Worm (Caenorhabditis elegans) whole organism, L2 larva: ENCODE measurements around the gene lido-9.

Experiments
- F13H6.1 ChIP-seq: sonication (generic microtip); optimal IDR thresholded peaks from 2 replicates; lab custom pipeline; 2016; ENCODE audit warnings: missing genetic modification characterization, missing compliant biosample characterization
- R02D3.7 ChIP-seq: fragments of 150-350 bp; optimal IDR thresholded peaks from 2 replicates; lab custom pipeline; 2014; ENCODE audit warnings: missing biosample characterization, missing genetic modification characterization
- Y55F3AM.14 ChIP-seq: fragments of 200-800 bp; sonication (Bioruptor generic); optimal IDR thresholded peaks from 2 replicates; lab custom pipeline; 2018; ENCODE audit warnings: mild to moderate bottlenecking, missing genetic modification characterization, missing compliant biosample characterization
- alr-1 ChIP-seq: fragments of 150-350 bp; optimal IDR thresholded peaks from 2 replicates; lab custom pipeline; 2014; ENCODE audit warnings: missing biosample characterization, missing genetic modification characterization
- aly-2 ChIP-seq: fragments of 150-350 bp; optimal IDR thresholded peaks from 2 replicates; lab custom pipeline; 2014; ENCODE audit warnings: missing biosample characterization, missing genetic modification characterization
- ama-1 ChIP-seq: fragments of 150-350 bp; optimal IDR thresholded peaks from 2 replicates; lab custom pipeline; 2018; ENCODE audit warnings: inconsistent platforms
- blmp-1 ChIP-seq: sonication (generic microtip); optimal IDR thresholded peaks from 2 replicates; lab custom pipeline; 2017; ENCODE audit warnings: missing genetic modification characterization, mild to moderate bottlenecking, missing compliant biosample characterization, antibody characterized with exemption, moderate library complexity; ENCODE audit not compliant: insufficient read depth
- ceh-16 ChIP-seq: fragments of 150-350 bp; optimal IDR thresholded peaks from 2 replicates; lab custom pipeline; 2014; ENCODE audit warnings: missing biosample characterization, missing genetic modification characterization
- ceh-82 ChIP-seq: fragments of 150-350 bp; optimal IDR thresholded peaks from 2 replicates; lab custom pipeline; 2014; ENCODE audit warnings: missing biosample characterization, missing genetic modification characterization
- crh-2 ChIP-seq: sonication (generic microtip); optimal IDR thresholded peaks from 2 replicates; lab custom pipeline; 2017; ENCODE audit warnings: missing biosample characterization, missing genetic modification characterization
- dmd-4 ChIP-seq: sonication (generic microtip); optimal IDR thresholded peaks from 2 replicates; lab custom pipeline; 2017; ENCODE audit warnings: missing biosample characterization, missing genetic modification characterization
- egl-27 ChIP-seq: sonication (generic microtip); optimal IDR thresholded peaks from 3 replicates; lab custom pipeline; 2017; ENCODE audit warnings: missing biosample characterization, missing genetic modification reagents, missing genetic modification characterization
- elt-1 ChIP-seq: fragments of 150-350 bp; optimal IDR thresholded peaks from 2 replicates; lab custom pipeline; 2014; ENCODE audit warnings: missing biosample characterization, missing genetic modification characterization
- elt-3 ChIP-seq: sonication (generic microtip); optimal IDR thresholded peaks from 2 replicates; lab custom pipeline; 2017; ENCODE audit warnings: missing biosample characterization, missing genetic modification characterization
- fos-1 ChIP-seq: fragments of 150-350 bp; optimal IDR thresholded peaks from 2 replicates; lab custom pipeline; 2014; ENCODE audit warnings: missing biosample characterization, missing genetic modification characterization
- gmeb-1 ChIP-seq: fragments of 150-350 bp; optimal IDR thresholded peaks from 2 replicates; lab custom pipeline; 2014; ENCODE audit warnings: missing biosample characterization, missing genetic modification characterization
- lin-11 ChIP-seq: fragments of 150-350 bp; sonication (generic microtip); optimal IDR thresholded peaks from 2 replicates; lab custom pipeline; 2014; ENCODE audit warnings: missing biosample characterization, missing genetic modification characterization, inconsistent platforms, mixed read lengths
- lin-13 ChIP-seq: fragments of 150-350 bp; optimal IDR thresholded peaks from 2 replicates; lab custom pipeline; 2014; ENCODE audit warnings: missing biosample characterization, missing genetic modification reagents, missing genetic modification characterization
- lsy-2 ChIP-seq, 2 experiments: fragments of 150-350 bp in 1 of 2; sonication (generic microtip) in 1 of 2; optimal IDR thresholded peaks; 2 replicates each; lab custom pipeline; 2014 to 2017; ENCODE audit warnings: missing biosample characterization in 2 of 2, missing genetic modification characterization in 2 of 2
- nhr-11 ChIP-seq: fragments of 150-350 bp; optimal IDR thresholded peaks from 2 replicates; lab custom pipeline; 2014; ENCODE audit warnings: missing biosample characterization, missing genetic modification characterization
- nhr-12 ChIP-seq: fragments of 150-350 bp; optimal IDR thresholded peaks from 2 replicates; lab custom pipeline; 2014; ENCODE audit warnings: missing biosample characterization, missing genetic modification characterization
- nhr-129 ChIP-seq: fragments of 150-350 bp; optimal IDR thresholded peaks from 2 replicates; lab custom pipeline; 2014; ENCODE audit warnings: missing biosample characterization, missing genetic modification characterization
- nhr-21 ChIP-seq: fragments of 150-350 bp; optimal IDR thresholded peaks from 2 replicates; lab custom pipeline; 2014; ENCODE audit warnings: missing biosample characterization, missing genetic modification characterization
- nhr-23 ChIP-seq: fragments of 150-350 bp; optimal IDR thresholded peaks from 2 replicates; lab custom pipeline; 2014; ENCODE audit warnings: missing biosample characterization, missing genetic modification reagents, missing genetic modification characterization
- nhr-237 ChIP-seq: fragments of 150-350 bp; optimal IDR thresholded peaks from 2 replicates; lab custom pipeline; 2014; ENCODE audit warnings: missing biosample characterization, missing genetic modification characterization
- nhr-25 ChIP-seq: fragments of 150-350 bp; sonication (generic microtip); optimal IDR thresholded peaks from 3 replicates; lab custom pipeline; 2014; ENCODE audit warnings: missing biosample characterization, missing genetic modification characterization
- nhr-6 ChIP-seq: fragments of 150-350 bp; optimal IDR thresholded peaks from 2 replicates; lab custom pipeline; 2014; ENCODE audit warnings: missing biosample characterization, missing genetic modification characterization
- nhr-77 ChIP-seq: fragments of 150-350 bp; optimal IDR thresholded peaks from 2 replicates; lab custom pipeline; 2014; ENCODE audit warnings: missing biosample characterization, missing genetic modification characterization
- peb-1 ChIP-seq: fragments of 150-350 bp; optimal IDR thresholded peaks from 2 replicates; lab custom pipeline; 2014; ENCODE audit warnings: missing biosample characterization, missing genetic modification characterization
- sem-4 ChIP-seq: fragments of 150-350 bp; optimal IDR thresholded peaks from 2 replicates; lab custom pipeline; 2014; ENCODE audit warnings: missing biosample characterization, missing genetic modification reagents, missing genetic modification characterization
- skn-1 ChIP-seq: sonication (generic microtip); optimal IDR thresholded peaks from 2 replicates; lab custom pipeline; 2017; ENCODE audit warnings: missing biosample characterization, missing genetic modification characterization
- sma-3 ChIP-seq: sonication (generic microtip); optimal IDR thresholded peaks from 2 replicates; lab custom pipeline; 2016; ENCODE audit warnings: missing genetic modification reagents, missing genetic modification characterization, missing compliant biosample characterization
- sma-9 ChIP-seq, 2 experiments: fragments of 150-350 bp in 1 of 2; sonication (generic microtip) in 1 of 2; optimal IDR thresholded peaks; 2 replicates each; lab custom pipeline; 2014 to 2016; ENCODE audit warnings: missing genetic modification characterization in 2 of 2, mild to moderate bottlenecking in 1 of 2, missing biosample characterization in 1 of 2, missing compliant biosample characterization in 1 of 2, missing genetic modification reagents in 1 of 2, moderate library complexity in 1 of 2
- snpc-4 ChIP-seq: fragments of 150-350 bp; optimal IDR thresholded peaks from 2 replicates; lab custom pipeline; 2014; ENCODE audit warnings: missing biosample characterization, missing genetic modification characterization
- unc-39 ChIP-seq: fragments of 150-350 bp; optimal IDR thresholded peaks from 2 replicates; lab custom pipeline; 2014; ENCODE audit warnings: missing biosample characterization, missing genetic modification characterization
- unc-62 ChIP-seq: fragments of 150-350 bp; optimal IDR thresholded peaks from 2 replicates; lab custom pipeline; 2014; ENCODE audit warnings: missing biosample characterization, missing genetic modification reagents, missing genetic modification characterization
- zag-1 ChIP-seq: fragments of 150-350 bp; optimal IDR thresholded peaks from 2 replicates; lab custom pipeline; 2014; ENCODE audit warnings: missing biosample characterization, missing genetic modification characterization
- ztf-1 ChIP-seq: fragments of 200-800 bp; sonication (Bioruptor generic); conservative IDR thresholded peaks from 2 replicates; pipeline ENCODE4 v1.3.6; 2022; ENCODE audit warnings: missing genetic modification characterization, missing compliant biosample characterization
- ztf-11 ChIP-seq: sonication (generic microtip); optimal IDR thresholded peaks from 2 replicates; lab custom pipeline; 2017; ENCODE audit warnings: missing biosample characterization, missing genetic modification characterization
- ztf-4 ChIP-seq: fragments of 150-350 bp; optimal IDR thresholded peaks from 2 replicates; lab custom pipeline; 2014; ENCODE audit warnings: missing biosample characterization, missing genetic modification characterization

The lido-9 gene

ce11 chrII:2963619-2964018 is 36.9 kb upstream of the lido-9 start:
- TF ChIP-seq egl-27 (tag; lab: Kevin White, UChicago) = no peak
- no peak for TF ChIP-seq zag-1
- TF ChIP-seq blmp-1 (tag; lab: Kevin White, UChicago) = no peak
- no peak for TF ChIP-seq ama-1 (lab: Kevin White, UChicago)
- no peak for TF ChIP-seq nhr-21
- TF ChIP-seq fos-1 = no peak
- no peak for TF ChIP-seq lsy-2 (tag; optimal IDR thresholded peaks at IDR 0.05; lab: Kevin White, UChicago)
- TF ChIP-seq, all 48 proteins: peak for 0

ce11 chrII:2965215-2965998 is 35.2 kb upstream of the lido-9 start:
- TF ChIP-seq nhr-21 (no peak), ama-1 (lab: Kevin White, UChicago) (no peak), nhr-129 (tag; lab: Kevin White, UChicago) (no peak), ceh-16 (tag; lab: Kevin White, UChicago) (no peak), alr-1 (tag; lab: Kevin White, UChicago) (no peak), lin-11 (no peak), nhr-25 (tag; lab: Kevin White, UChicago) (no peak), peb-1 (no peak), nhr-77 (tag; lab: Kevin White, UChicago) (no peak), R02D3.7 (tag; lab: Kevin White, UChicago) (no peak), zag-1 (no peak), unc-39 (tag; lab: Kevin White, UChicago) (no peak)

DNA sequence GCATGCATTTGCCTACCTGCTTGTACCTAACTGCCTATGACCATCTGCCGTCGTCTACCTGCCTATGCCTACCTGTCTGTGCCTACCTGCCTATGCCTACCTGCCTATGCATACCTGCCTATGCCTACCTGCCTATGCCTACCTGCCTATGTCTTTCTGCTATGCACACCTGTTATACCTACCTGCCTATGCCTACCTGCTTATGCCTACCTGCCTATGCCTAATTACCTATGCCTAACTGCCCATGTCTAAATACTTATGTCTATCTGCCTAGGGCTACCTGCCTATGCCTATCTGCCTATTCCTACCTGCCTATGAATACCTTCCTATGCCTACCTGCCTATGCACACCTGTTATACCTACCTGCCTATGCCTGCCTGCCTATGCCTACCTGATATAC is 34.2 kb upstream of the lido-9 start:
- TF ChIP-seq zag-1 (no peak), nhr-129 (tag; lab: Kevin White, UChicago) (no peak), sem-4 (tag; lab: Kevin White, UChicago) (no peak), aly-2 (tag; lab: Kevin White, UChicago) (no peak), nhr-21 (no peak), crh-2 (tag; lab: Kevin White, UChicago) (no peak), ceh-82 (no peak), alr-1 (tag; lab: Kevin White, UChicago) (no peak), lsy-2 (tag; optimal IDR thresholded peaks at IDR 0.05; lab: Kevin White, UChicago) (no peak), Y55F3AM.14 (GFP tag; lab: Kevin White, UChicago) (no peak), egl-27 (tag; lab: Kevin White, UChicago) (no peak), dmd-4 (tag; lab: Kevin White, UChicago) (no peak), R02D3.7 (tag; lab: Kevin White, UChicago) (no peak)

- TF ChIP-seq sma-9 (GFP tag; optimal IDR thresholded peaks at IDR 0.05; lab: Kevin White, UChicago) (peak; percentile 8), sma-9 (tag; optimal IDR thresholded peaks at IDR 0.05; lab: Kevin White, UChicago) (no peak), F13H6.1 (peak; percentile 74), nhr-12 (tag; lab: Kevin White, UChicago) (no peak), alr-1 (tag; lab: Kevin White, UChicago) (no peak), nhr-25 (tag; lab: Kevin White, UChicago) (no peak), fos-1 (no peak)
Observed at ce11 chrII:2967064-2967463, 33.5 kb upstream of the lido-9 start.

DNA sequence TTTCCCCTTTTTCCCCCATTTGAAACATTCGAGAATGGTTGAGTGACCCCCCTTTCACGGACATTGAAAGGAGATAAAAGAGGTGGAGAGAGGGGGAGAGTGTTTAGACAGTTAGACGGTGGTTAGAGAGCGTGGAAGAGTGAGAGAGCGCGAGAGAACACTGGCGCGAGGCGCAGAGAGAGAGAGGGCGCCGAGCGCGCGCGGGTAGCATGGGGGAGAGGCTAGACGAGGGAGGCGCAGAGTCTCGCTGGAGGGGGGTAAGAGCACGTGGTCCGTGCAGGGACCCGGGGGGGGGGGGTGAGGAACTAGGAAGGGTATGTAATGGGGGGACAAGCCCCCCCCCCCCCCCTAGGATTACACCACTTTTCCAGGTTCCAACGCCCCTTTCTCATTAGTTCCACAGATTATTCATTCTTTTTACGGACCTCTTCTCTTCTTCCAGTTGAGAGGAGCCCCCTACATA is 26.6 kb upstream of the lido-9 start:
- no peak for TF ChIP-seq elt-3 (tag; lab: Kevin White, UChicago)
- TF ChIP-seq gmeb-1 = peak; percentile 91
- peak; percentile 93 for TF ChIP-seq sem-4 (tag; lab: Kevin White, UChicago)
- TF ChIP-seq ztf-4 (tag; lab: Kevin White, UChicago) = peak; percentile 96
- peak; percentile 16 for TF ChIP-seq unc-62
- no peak for TF ChIP-seq peb-1
- peak; percentile 40 for TF ChIP-seq R02D3.7 (tag; lab: Kevin White, UChicago)
- TF ChIP-seq nhr-129 (tag; lab: Kevin White, UChicago) = peak; percentile 90
- TF ChIP-seq nhr-25 (tag; lab: Kevin White, UChicago) = peak; percentile 97
- TF ChIP-seq blmp-1 (tag; lab: Kevin White, UChicago) = peak; percentile 79
- TF ChIP-seq nhr-237 (tag; lab: Kevin White, UChicago) = peak; percentile 69
- TF ChIP-seq nhr-23 (tag; lab: Kevin White, UChicago) = no peak
- TF ChIP-seq nhr-21 = peak; percentile 96
- TF ChIP-seq Y55F3AM.14 (GFP tag; lab: Kevin White, UChicago) = peak; percentile 97
- peak; percentile 87 for TF ChIP-seq fos-1
- TF ChIP-seq snpc-4 (tag; lab: Kevin White, UChicago) = peak; percentile 72
- TF ChIP-seq nhr-12 (tag; lab: Kevin White, UChicago) = no peak
- no peak for TF ChIP-seq ztf-1 (GFP tag; lab: Robert Waterston, UW)
- TF ChIP-seq sma-9 (GFP tag; optimal IDR thresholded peaks at IDR 0.05; lab: Kevin White, UChicago) = peak; percentile 99
- TF ChIP-seq sma-9 (tag; optimal IDR thresholded peaks at IDR 0.05; lab: Kevin White, UChicago) = peak; percentile 76
- no peak for TF ChIP-seq unc-39 (tag; lab: Kevin White, UChicago)
- TF ChIP-seq ztf-11 (tag; lab: Kevin White, UChicago) = peak; percentile 71
- TF ChIP-seq nhr-6 (tag; lab: Kevin White, UChicago) = peak; percentile 88
- TF ChIP-seq lin-13 (GFP tag; lab: Kevin White, UChicago) = peak; percentile 96
- TF ChIP-seq lin-11 = peak; percentile 86
- no peak for TF ChIP-seq alr-1 (tag; lab: Kevin White, UChicago)
- TF ChIP-seq nhr-11 (tag; lab: Kevin White, UChicago) = no peak
- peak; percentile 88 for TF ChIP-seq sma-3
- TF ChIP-seq elt-1 (tag; lab: Kevin White, UChicago) = peak; percentile 49
- peak; percentile 83 for TF ChIP-seq ceh-16 (tag; lab: Kevin White, UChicago)
- TF ChIP-seq skn-1 (tag; lab: Kevin White, UChicago) = no peak
- TF ChIP-seq lsy-2 (tag; optimal IDR thresholded peaks at IDR 0.05; lab: Kevin White, UChicago) = peak; percentile 90 to 93
